Fruit fly (Drosophila melanogaster) whole organism, embryonic: Measurements from ENCODE around the gene COX7AL2.

ENCODE experiments used
- ATbp ChIP-seq: fragments of 200-800 bp; sonication (Bioruptor generic); optimal IDR thresholded peaks from 2 replicates; lab custom pipeline; 2017; ENCODE audit warnings: missing biosample characterization, mild to moderate bottlenecking, missing genetic modification characterization, missing genetic modification reagents
- Abd-B ChIP-seq: fragments of 200-800 bp; sonication (Bioruptor generic); optimal IDR thresholded peaks from 2 replicates; lab custom pipeline; 2018; ENCODE audit warnings: missing biosample characterization, mild to moderate bottlenecking, missing genetic modification characterization, moderate library complexity
- Asciz ChIP-seq: fragments of 200-800 bp; sonication (Bioruptor generic); optimal IDR thresholded peaks from 2 replicates; lab custom pipeline; 2017; ENCODE audit warnings: missing biosample characterization, mild to moderate bottlenecking, missing genetic modification characterization, missing genetic modification reagents
- CG12769 ChIP-seq: fragments of 200-800 bp; sonication (Bioruptor generic); optimal IDR thresholded peaks from 2 replicates; lab custom pipeline; 2019; ENCODE audit warnings: missing biosample characterization, mild to moderate bottlenecking, missing genetic modification characterization, moderate library complexity
- CG14441 ChIP-seq: fragments of 200-800 bp; sonication (Bioruptor generic); IDR thresholded peaks from 2 replicates; pipeline ENCODE4 v1.3.6; 2022; ENCODE audit warnings: missing biosample characterization, missing genetic modification characterization
- CG15479 ChIP-seq: fragments of 200-800 bp; sonication (Bioruptor generic); optimal IDR thresholded peaks from 3 replicates; lab custom pipeline; 2019; ENCODE audit warnings: missing biosample characterization, mild to moderate bottlenecking, missing genetic modification characterization, moderate library complexity
- CG17912 ChIP-seq: fragments of 200-800 bp; sonication (Bioruptor generic); optimal IDR thresholded peaks from 2 replicates; lab custom pipeline; 2018; ENCODE audit warnings: missing biosample characterization, mild to moderate bottlenecking, missing genetic modification characterization
- CG2678 ChIP-seq: fragments of 200-800 bp; sonication (Bioruptor generic); optimal IDR thresholded peaks from 3 replicates; lab custom pipeline; 2019; ENCODE audit warnings: missing biosample characterization, mild to moderate bottlenecking, missing genetic modification characterization, moderate library complexity
- CG3163 ChIP-seq: fragments of 200-800 bp; sonication (Bioruptor generic); optimal IDR thresholded peaks from 3 replicates; lab custom pipeline; 2016; ENCODE audit warnings: missing biosample characterization, missing genetic modification characterization
- CG32532 ChIP-seq: fragments of 200-800 bp; sonication (Bioruptor generic); IDR thresholded peaks from 2 replicates; pipeline ENCODE4 v1.3.6; 2022; ENCODE audit warnings: missing biosample characterization, missing genetic modification characterization
- CG7357 ChIP-seq: fragments of 200-800 bp; sonication (Bioruptor generic); IDR thresholded peaks from 3 replicates; pipeline ENCODE4 v1.3.6; 2022; ENCODE audit warnings: missing biosample characterization, missing genetic modification characterization
- CG8290 ChIP-seq, 3 experiments: fragments of 200-800 bp; sonication (Bioruptor generic); optimal IDR thresholded peaks; 2 replicates each; lab custom pipeline; 2016 to 2019; ENCODE audit warnings: missing biosample characterization in 3 of 3, missing genetic modification characterization in 3 of 3, mild to moderate bottlenecking in 2 of 3, moderate library complexity in 1 of 3
- CG8924 ChIP-seq: fragments of 200-800 bp; optimal IDR thresholded peaks from 3 replicates; lab custom pipeline; 2019; ENCODE audit warnings: missing biosample characterization, mild to moderate bottlenecking, missing genetic modification characterization, moderate library complexity
- CG9797 ChIP-seq: fragments of 200-800 bp; sonication (Bioruptor generic); optimal IDR thresholded peaks from 3 replicates; lab custom pipeline; 2018; ENCODE audit warnings: missing biosample characterization, mild to moderate bottlenecking, missing genetic modification characterization
- NC2β ChIP-seq: fragments of 200-800 bp; sonication (Bioruptor generic); optimal IDR thresholded peaks from 2 replicates; lab custom pipeline; 2016; ENCODE audit warnings: missing biosample characterization, missing genetic modification characterization
- NFAT ChIP-seq: fragments of 200-800 bp; sonication (Bioruptor generic); IDR thresholded peaks from 2 replicates; pipeline ENCODE4 v1.3.6; 2022; ENCODE audit warnings: missing biosample characterization, missing genetic modification characterization
- Nf-YC ChIP-seq: fragments of 200-800 bp; optimal IDR thresholded peaks from 3 replicates; lab custom pipeline; 2019; ENCODE audit warnings: missing biosample characterization, mild to moderate bottlenecking, missing genetic modification characterization, moderate library complexity
- PHDP ChIP-seq: fragments of 200-800 bp; sonication (Bioruptor generic); optimal IDR thresholded peaks from 3 replicates; lab custom pipeline; 2018; ENCODE audit warnings: missing biosample characterization, mild to moderate bottlenecking, missing genetic modification characterization, moderate library complexity
- Sry-β ChIP-seq: fragments of 200-800 bp; sonication (Bioruptor generic); optimal IDR thresholded peaks from 2 replicates; lab custom pipeline; 2018; ENCODE audit warnings: missing biosample characterization, mild to moderate bottlenecking, missing genetic modification characterization, moderate library complexity
- Taf1 ChIP-seq: fragments of 200-800 bp; sonication (Bioruptor generic); IDR thresholded peaks from 2 replicates; pipeline ENCODE4 v1.3.6; 2022; ENCODE audit warnings: missing biosample characterization, missing genetic modification characterization
- abd-A ChIP-seq: fragments of 200-800 bp; sonication (Bioruptor generic); optimal IDR thresholded peaks from 3 replicates; lab custom pipeline; 2019; ENCODE audit warnings: missing biosample characterization, mild to moderate bottlenecking, missing genetic modification characterization, moderate library complexity
- aop ChIP-seq: fragments of 200-800 bp; sonication (Bioruptor generic); IDR thresholded peaks from 2 replicates; pipeline ENCODE4 v1.3.6; 2022; ENCODE audit warnings: missing biosample characterization, missing genetic modification characterization
- ash1 ChIP-seq: fragments of 200-800 bp; sonication (Bioruptor generic); optimal IDR thresholded peaks from 2 replicates; lab custom pipeline; 2018; ENCODE audit warnings: missing biosample characterization, mild to moderate bottlenecking, missing genetic modification characterization
- ato ChIP-seq: fragments of 200-800 bp; sonication (Bioruptor generic); IDR thresholded peaks from 2 replicates; pipeline ENCODE4 v1.3.6; 2022; ENCODE audit warnings: missing biosample characterization, missing genetic modification characterization; ENCODE audit not compliant: partially characterized antibody
- cwo ChIP-seq: fragments of 200-800 bp; sonication (Bioruptor generic); optimal IDR thresholded peaks from 3 replicates; lab custom pipeline; 2017; ENCODE audit warnings: missing biosample characterization, missing genetic modification characterization, mild to moderate bottlenecking, moderate library complexity, missing genetic modification reagents
- dmrt11E ChIP-seq: fragments of 200-800 bp; sonication (Bioruptor generic); optimal IDR thresholded peaks from 3 replicates; lab custom pipeline; 2018; ENCODE audit warnings: missing biosample characterization, mild to moderate bottlenecking, missing genetic modification characterization, moderate library complexity
- kni ChIP-seq: fragments of 200-800 bp; sonication (Bioruptor generic); optimal IDR thresholded peaks from 3 replicates; lab custom pipeline; 2017; ENCODE audit warnings: mild to moderate bottlenecking, missing biosample characterization, missing genetic modification reagents, missing genetic modification characterization
- lilli ChIP-seq: fragments of 200-800 bp; sonication (Bioruptor generic); optimal IDR thresholded peaks from 3 replicates; lab custom pipeline; 2016; ENCODE audit warnings: missing biosample characterization, missing genetic modification characterization
- lmd ChIP-seq: fragments of 200-800 bp; sonication (Bioruptor generic); IDR thresholded peaks from 2 replicates; pipeline ENCODE4 v1.3.6; 2022; ENCODE audit warnings: missing biosample characterization, missing genetic modification characterization
- nom ChIP-seq: fragments of 200-800 bp; sonication (Bioruptor generic); optimal IDR thresholded peaks from 2 replicates; lab custom pipeline; 2017; ENCODE audit warnings: missing biosample characterization, missing genetic modification characterization, mild to moderate bottlenecking, moderate library complexity, missing genetic modification reagents
- oc ChIP-seq: fragments of 200-800 bp; sonication (Bioruptor generic); optimal IDR thresholded peaks from 2 replicates; lab custom pipeline; 2018; ENCODE audit warnings: missing biosample characterization, mild to moderate bottlenecking, missing genetic modification characterization, moderate library complexity
- odd ChIP-seq: fragments of 200-800 bp; sonication (Bioruptor generic); optimal IDR thresholded peaks from 2 replicates; lab custom pipeline; 2017; ENCODE audit warnings: missing biosample characterization, mild to moderate bottlenecking, missing genetic modification characterization
- pros ChIP-seq: fragments of 200-800 bp; sonication (Bioruptor generic); optimal IDR thresholded peaks from 3 replicates; lab custom pipeline; 2019; ENCODE audit warnings: missing biosample characterization, mild to moderate bottlenecking, missing genetic modification characterization, moderate library complexity
- rib ChIP-seq: fragments of 200-800 bp; sonication (Bioruptor generic); IDR thresholded peaks from 2 replicates; pipeline ENCODE4 v1.3.6; 2022; ENCODE audit warnings: missing biosample characterization, missing genetic modification characterization
- ro ChIP-seq: fragments of 200-800 bp; sonication (Bioruptor generic); IDR thresholded peaks from 2 replicates; pipeline ENCODE4 v1.3.6; 2022; ENCODE audit warnings: missing biosample characterization, missing genetic modification characterization
- sc ChIP-seq, 3 experiments: fragments of >200 bp in 2 of 3; fragments of 200-800 bp in 1 of 3; sonication (Bioruptor generic) in 1 of 3; optimal IDR thresholded peaks; 2 replicates in 2 of 3; 3 replicates in 1 of 3; lab custom pipeline; 2017; ENCODE audit warnings: mild to moderate bottlenecking in 1 of 3, missing biosample characterization in 1 of 3, missing genetic modification characterization in 1 of 3, missing genetic modification reagents in 1 of 3
- slou ChIP-seq: fragments of 200-800 bp; sonication (Bioruptor generic); optimal IDR thresholded peaks from 3 replicates; lab custom pipeline; 2016; ENCODE audit warnings: missing biosample characterization, missing genetic modification characterization
- tap ChIP-seq: fragments of 200-800 bp; optimal IDR thresholded peaks from 3 replicates; lab custom pipeline; 2019; ENCODE audit warnings: missing biosample characterization, mild to moderate bottlenecking, missing genetic modification characterization, moderate library complexity
- tll ChIP-seq, 2 experiments: fragments of 200-800 bp in 1 of 2; fragments of >200 bp in 1 of 2; sonication (Bioruptor generic) in 1 of 2; optimal IDR thresholded peaks; 2 replicates each; lab custom pipeline; 2017 to 2019; ENCODE audit warnings: missing biosample characterization in 2 of 2, missing genetic modification characterization in 2 of 2, mild to moderate bottlenecking in 1 of 2, moderate library complexity in 1 of 2
- wor ChIP-seq: fragments of 200-800 bp; sonication (Bioruptor generic); IDR thresholded peaks from 2 replicates; pipeline ENCODE4 v1.3.6; 2022; ENCODE audit warnings: missing biosample characterization, missing genetic modification characterization

The COX7AL2 gene

dm6 chr2L:2165864-2166263, 31.8 kb downstream of the COX7AL2 start (continued):
- TF ChIP-seq Sry-β (GFP tag; lab: Kevin White, UChicago) = no peak
- peak; percentile 1 for TF ChIP-seq CG8924 (tag; lab: Kevin White, UChicago)
- peak; percentile 21 for TF ChIP-seq CG2678 (tag; lab: Kevin White, UChicago)
- no peak for TF ChIP-seq dmrt11E (tag; lab: Kevin White, UChicago)
- peak; percentile 79 for TF ChIP-seq CG12769
- TF ChIP-seq ato (GFP tag; lab: Robert Waterston, UW) = no peak
- TF ChIP-seq sc (optimal IDR thresholded peaks at IDR 0.05; lab: Kevin White, UChicago) = no peak
- no peak for TF ChIP-seq sc (GFP tag; optimal IDR thresholded peaks at IDR 0.05; lab: Kevin White, UChicago)
- TF ChIP-seq Asciz (GFP tag; lab: Kevin White, UChicago) = no peak
- TF ChIP-seq Taf1 (GFP tag; lab: Robert Waterston, UW) = no peak
- no peak for TF ChIP-seq PHDP
- no peak for TF ChIP-seq Abd-B
- no peak for TF ChIP-seq ATbp (GFP tag; lab: Kevin White, UChicago)
- TF ChIP-seq ro (GFP tag; lab: Robert Waterston, UW) = no peak
- TF ChIP-seq slou = no peak
- TF ChIP-seq nom (GFP tag; lab: Kevin White, UChicago) = no peak
- no peak for TF ChIP-seq CG8290 (GFP tag; optimal IDR thresholded peaks at IDR 0.05; lab: Kevin White, UChicago)
- peak in 1 of 2 experiments; percentile 9 for TF ChIP-seq CG8290 (tag; optimal IDR thresholded peaks at IDR 0.05; lab: Kevin White, UChicago)
- TF ChIP-seq abd-A = peak; percentile 97
- peak; percentile 61 for TF ChIP-seq oc (tag; lab: Kevin White, UChicago)
- no peak for TF ChIP-seq NFAT (GFP tag; lab: Robert Waterston, UW)
- peak; percentile 89 for TF ChIP-seq cwo (GFP tag; lab: Kevin White, UChicago)
- TF ChIP-seq Nf-YC = peak; percentile 21
- peak; percentile 21; the same call in 1 of the 2 replicates for TF ChIP-seq CG14441 (GFP tag; lab: Robert Waterston, UW)
- no peak for TF ChIP-seq lmd
- no peak for TF ChIP-seq CG7357
- TF ChIP-seq CG17912 (GFP tag; lab: Kevin White, UChicago) = no peak
- no peak for TF ChIP-seq NC2β
- TF ChIP-seq CG32532 = peak; percentile 30; the same call in 1 of the 2 replicates
- no peak for TF ChIP-seq tap (tag; lab: Kevin White, UChicago)
- no peak for TF ChIP-seq wor (GFP tag; lab: Robert Waterston, UW)
- peak; percentile 33; the same call in 1 of the 2 replicates for TF ChIP-seq aop
- peak; percentile 12 for TF ChIP-seq odd (GFP tag; lab: Kevin White, UChicago)
- TF ChIP-seq lilli (GFP tag; lab: Kevin White, UChicago) = peak; percentile 27
- TF ChIP-seq CG9797 (GFP tag; lab: Kevin White, UChicago) = no peak
- 0 out of 2 replicates have a peak, but pooled peaks have one; percentile 61 for TF ChIP-seq rib (GFP tag; lab: Robert Waterston, UW)

- TF ChIP-seq CG15479 (peak; percentile 71), pros (GFP tag; lab: Kevin White, UChicago) (peak; percentile 61), CG3163 (GFP tag; lab: Kevin White, UChicago) (no peak), kni (GFP tag; lab: Kevin White, UChicago) (peak; percentile 47), tll (GFP tag; optimal IDR thresholded peaks at IDR 0.05; lab: Kevin White, UChicago) (peak in 1 of 2 experiments; percentile 77), ash1 (GFP tag; lab: Kevin White, UChicago) (no peak)
- TF ChIP-seq, all 482 proteins: peak for 4
Observed at dm6 chr2L:2165238-2165577, 32.5 kb downstream of the COX7AL2 start.
